Worm (Caenorhabditis elegans) whole organism, L1 larva: ENCODE results near the gene gmps-1.
A peak's percentile ranks its signal among the peaks of the same experiment; 100 is the strongest.

ENCODE experiments used
- aha-1 ChIP-seq: fragments of 150-350 bp; optimal IDR thresholded peaks from 2 replicates; lab custom pipeline; 2014; ENCODE audit warnings: missing biosample characterization, missing genetic modification characterization
- blmp-1 ChIP-seq: fragments of 150-350 bp; optimal IDR thresholded peaks from 2 replicates; lab custom pipeline; 2014; ENCODE audit warnings: missing biosample characterization, missing genetic modification characterization
- ceh-63 ChIP-seq: fragments of 200-800 bp; sonication (Bioruptor generic); optimal IDR thresholded peaks from 2 replicates; lab custom pipeline; 2018; ENCODE audit warnings: mild to moderate bottlenecking, missing genetic modification characterization, missing compliant biosample characterization
- ceh-82 ChIP-seq, 3 experiments: fragments of 150-350 bp in 1 of 3; sonication (generic microtip) in 2 of 3; optimal IDR thresholded peaks; 2 replicates each; lab custom pipeline; 2014 to 2017; ENCODE audit warnings: missing biosample characterization in 3 of 3, missing genetic modification characterization in 3 of 3
- ces-1 ChIP-seq: fragments of 150-350 bp; optimal IDR thresholded peaks from 2 replicates; lab custom pipeline; 2014; ENCODE audit warnings: missing biosample characterization, missing genetic modification reagents, missing genetic modification characterization
- dsc-1 ChIP-seq: sonication (generic microtip); optimal IDR thresholded peaks from 2 replicates; lab custom pipeline; 2016; ENCODE audit warnings: mild to moderate bottlenecking, missing genetic modification characterization, missing compliant biosample characterization
- efl-1 ChIP-seq, 4 experiments: fragments of 150-350 bp; optimal IDR thresholded peaks in 3 of 4; peaks in 1 of 4; 1 replicate in 1 of 4; 2 replicates in 3 of 4; lab custom pipeline; 2014; ENCODE audit warnings: missing biosample characterization in 2 of 4, missing genetic modification characterization in 2 of 4, missing genetic modification reagents in 2 of 4
- efl-3 ChIP-seq: fragments of 200-800 bp; sonication (Bioruptor generic); optimal IDR thresholded peaks from 2 replicates; lab custom pipeline; 2018; ENCODE audit warnings: mild to moderate bottlenecking, missing genetic modification characterization, missing compliant biosample characterization
- egl-27 ChIP-seq, 2 experiments: fragments of 150-350 bp in 1 of 2; sonication (generic microtip); optimal IDR thresholded peaks; 3 replicates each; lab custom pipeline; 2017 to 2018; ENCODE audit warnings: missing biosample characterization in 2 of 2, missing genetic modification characterization in 2 of 2, missing genetic modification reagents in 2 of 2
- elt-3 ChIP-seq, 6 experiments: fragments of 150-350 bp in 1 of 6; sonication (generic microtip); optimal IDR thresholded peaks; 2 replicates each; lab custom pipeline; 2017 to 2018; ENCODE audit warnings: missing biosample characterization in 6 of 6, missing genetic modification characterization in 6 of 6, inconsistent platforms in 1 of 6
- ets-5 ChIP-seq: fragments of 200-800 bp; sonication (Bioruptor generic); IDR thresholded peaks from 2 replicates; pipeline ENCODE4 v1.3.6; 2022; ENCODE audit warnings: missing genetic modification characterization, missing compliant biosample characterization
- fkh-10 ChIP-seq: sonication (generic microtip); optimal IDR thresholded peaks from 2 replicates; lab custom pipeline; 2017; ENCODE audit warnings: missing biosample characterization, missing genetic modification reagents, missing genetic modification characterization
- fkh-4 ChIP-seq: sonication (generic microtip); optimal IDR thresholded peaks from 2 replicates; lab custom pipeline; 2016; ENCODE audit warnings: missing compliant biosample characterization, missing genetic modification characterization, borderline replicate concordance
- fkh-8 ChIP-seq: sonication (generic microtip); optimal IDR thresholded peaks from 2 replicates; lab custom pipeline; 2016; ENCODE audit warnings: mild to moderate bottlenecking, missing genetic modification characterization, missing compliant biosample characterization
- fos-1 ChIP-seq: fragments of 150-350 bp; optimal IDR thresholded peaks from 2 replicates; lab custom pipeline; 2014; ENCODE audit warnings: missing biosample characterization, missing genetic modification characterization
- hlh-17 ChIP-seq: fragments of 200-800 bp; sonication (Bioruptor generic); optimal IDR thresholded peaks from 2 replicates; lab custom pipeline; 2018; ENCODE audit warnings: missing genetic modification characterization, mild to moderate bottlenecking, missing compliant biosample characterization, moderate library complexity, borderline replicate concordance
- isw-1 ChIP-seq: fragments of 200-800 bp; sonication (Bioruptor generic); IDR thresholded peaks from 2 replicates; pipeline ENCODE4 v1.3.6; 2022; ENCODE audit warnings: missing genetic modification characterization, missing compliant biosample characterization
- lin-15B ChIP-seq: fragments of 150-350 bp; sonication (generic microtip); optimal IDR thresholded peaks from 3 replicates; lab custom pipeline; 2014; ENCODE audit warnings: missing biosample characterization, missing genetic modification characterization
- lir-3 ChIP-seq: sonication (generic microtip); optimal IDR thresholded peaks from 2 replicates; lab custom pipeline; 2016; ENCODE audit warnings: mild to moderate bottlenecking, missing genetic modification characterization, moderate library complexity, missing compliant biosample characterization; ENCODE audit not compliant: poor library complexity
- lsy-2 ChIP-seq, 2 experiments: fragments of 150-350 bp; optimal IDR thresholded peaks; 2 replicates each; lab custom pipeline; 2014; ENCODE audit warnings: missing biosample characterization in 2 of 2, missing genetic modification characterization in 2 of 2
- mef-2 ChIP-seq: fragments of 150-350 bp; optimal IDR thresholded peaks from 2 replicates; lab custom pipeline; 2014; ENCODE audit warnings: missing biosample characterization, missing genetic modification characterization
- mep-1 ChIP-seq: fragments of 150-350 bp; optimal IDR thresholded peaks from 2 replicates; lab custom pipeline; 2014; ENCODE audit warnings: missing biosample characterization, missing genetic modification characterization
- nhr-12 ChIP-seq: sonication (generic microtip); optimal IDR thresholded peaks from 2 replicates; lab custom pipeline; 2017; ENCODE audit warnings: missing biosample characterization, missing genetic modification characterization
- nhr-19 ChIP-seq: fragments of 200-800 bp; sonication (Bioruptor generic); conservative IDR thresholded peaks from 2 replicates; pipeline ENCODE4 v1.3.6; 2022; ENCODE audit warnings: missing genetic modification characterization, missing compliant biosample characterization
- nhr-237 ChIP-seq: fragments of 150-350 bp; optimal IDR thresholded peaks from 2 replicates; lab custom pipeline; 2014; ENCODE audit warnings: missing biosample characterization, missing genetic modification characterization
- nhr-76 ChIP-seq: sonication (generic microtip); optimal IDR thresholded peaks from 2 replicates; lab custom pipeline; 2017; ENCODE audit warnings: missing biosample characterization, missing genetic modification characterization
- nhr-84 ChIP-seq: sonication (generic microtip); optimal IDR thresholded peaks from 2 replicates; lab custom pipeline; 2017; ENCODE audit warnings: missing biosample characterization, missing genetic modification characterization
- nhr-85 ChIP-seq: sonication (generic microtip); peaks from one replicate; lab custom pipeline; 2016; ENCODE audit warnings: missing genetic modification characterization, inconsistent platforms, missing compliant biosample characterization
- pax-3 ChIP-seq: fragments of 200-800 bp; sonication (Bioruptor generic); optimal IDR thresholded peaks from 2 replicates; lab custom pipeline; 2018; ENCODE audit warnings: mild to moderate bottlenecking, missing genetic modification characterization, moderate library complexity, missing compliant biosample characterization
- pqm-1 ChIP-seq: sonication (generic microtip); optimal IDR thresholded peaks from 3 replicates; lab custom pipeline; 2017; ENCODE audit warnings: missing biosample characterization, missing genetic modification characterization
- rnt-1 ChIP-seq: sonication (generic microtip); optimal IDR thresholded peaks from 2 replicates; lab custom pipeline; 2016; ENCODE audit warnings: mild to moderate bottlenecking, missing genetic modification characterization, moderate library complexity, missing compliant biosample characterization
- snu-23 ChIP-seq: sonication (generic microtip); optimal IDR thresholded peaks from 2 replicates; lab custom pipeline; 2016; ENCODE audit warnings: missing genetic modification characterization, missing compliant biosample characterization
- sox-4 ChIP-seq: sonication (generic microtip); optimal IDR thresholded peaks from 2 replicates; lab custom pipeline; 2016; ENCODE audit warnings: missing genetic modification characterization, missing compliant biosample characterization
- sup-37 ChIP-seq: fragments of 200-800 bp; sonication (Bioruptor generic); optimal IDR thresholded peaks from 2 replicates; lab custom pipeline; 2018; ENCODE audit warnings: mild to moderate bottlenecking, missing genetic modification characterization, missing compliant biosample characterization
- tbx-2 ChIP-seq: sonication (generic microtip); optimal IDR thresholded peaks from 2 replicates; lab custom pipeline; 2016; ENCODE audit warnings: missing genetic modification characterization, missing compliant biosample characterization
- unc-30 ChIP-seq: sonication (generic microtip); optimal IDR thresholded peaks from 2 replicates; lab custom pipeline; 2017; ENCODE audit warnings: missing biosample characterization, missing genetic modification characterization
- xbp-1 ChIP-seq: sonication (generic microtip); optimal IDR thresholded peaks from 2 replicates; lab custom pipeline; 2016; ENCODE audit warnings: missing genetic modification characterization, missing compliant biosample characterization
- zip-4 ChIP-seq: fragments of 200-800 bp; sonication (Bioruptor generic); optimal IDR thresholded peaks from 2 replicates; lab custom pipeline; 2018; ENCODE audit warnings: mild to moderate bottlenecking, missing genetic modification characterization, moderate library complexity, missing compliant biosample characterization
- ztf-11 ChIP-seq, 2 experiments: sonication (generic microtip); optimal IDR thresholded peaks; 2 replicates each; lab custom pipeline; 2016 to 2017; ENCODE audit warnings: missing genetic modification characterization in 2 of 2, missing biosample characterization in 1 of 2, missing compliant biosample characterization in 1 of 2
- ztf-4 ChIP-seq: fragments of 150-350 bp; optimal IDR thresholded peaks from 2 replicates; lab custom pipeline; 2014; ENCODE audit warnings: missing biosample characterization, missing genetic modification characterization

Gene gmps-1

DNA sequence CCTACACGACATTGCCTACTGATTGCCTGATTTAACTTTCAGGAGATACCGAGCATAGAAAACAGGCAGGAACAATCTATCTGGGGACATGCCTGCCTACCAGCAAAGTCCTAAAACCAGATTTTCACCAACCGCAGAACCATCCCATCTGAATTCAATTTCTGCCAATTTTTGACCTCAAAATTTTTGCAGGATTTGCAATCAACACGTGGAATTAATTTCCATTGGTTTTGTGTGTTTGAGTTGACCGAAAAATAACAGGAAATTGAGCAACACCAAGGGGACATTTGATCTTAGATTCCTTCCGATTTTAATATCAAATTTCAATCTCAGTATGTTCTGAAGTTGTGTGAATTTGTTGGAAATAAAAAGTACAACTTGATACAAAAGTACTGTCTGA lies 30.5 kb upstream of the gmps-1 start:
- TF ChIP-seq fkh-4 (tag; lab: Kevin White, UChicago) (peak; percentile 63), dsc-1 (tag; lab: Kevin White, UChicago) (peak; percentile 93), unc-30 (tag; lab: Kevin White, UChicago) (no peak)

DNA sequence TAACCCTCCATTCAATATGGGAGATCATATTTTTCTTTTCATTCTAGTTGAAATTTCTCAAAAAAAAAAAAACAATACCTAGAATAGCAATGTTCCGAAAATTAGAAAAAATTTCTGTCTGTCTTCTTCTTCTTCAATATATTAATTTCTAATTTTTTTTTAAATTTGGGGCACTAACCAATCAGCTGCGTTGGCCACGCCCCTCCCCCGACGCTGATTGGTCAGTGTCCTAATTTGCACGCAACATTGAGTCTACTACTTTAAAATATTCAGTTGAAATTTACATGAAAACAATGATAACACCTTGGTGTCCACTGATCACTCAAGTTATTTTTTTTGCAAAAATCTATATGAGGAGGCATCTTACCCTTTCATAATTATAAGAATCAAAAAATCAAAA lies 27.4 kb upstream of the gmps-1 start:
- no peak for TF ChIP-seq ztf-11 (tag; optimal IDR thresholded peaks at IDR 0.05; lab: Kevin White, UChicago)
- TF ChIP-seq fos-1, result no peak
- TF ChIP-seq unc-30 (tag; lab: Kevin White, UChicago), result no peak
- no peak for TF ChIP-seq sup-37 (GFP tag; lab: Kevin White, UChicago)
- no peak for TF ChIP-seq nhr-76 (tag; lab: Kevin White, UChicago)
- no peak for TF ChIP-seq ets-5 (GFP tag; lab: Robert Waterston, UW)
- TF ChIP-seq ces-1 (GFP tag; lab: Kevin White, UChicago), result no peak
- TF ChIP-seq lin-15B (tag; lab: Kevin White, UChicago), result no peak
- TF ChIP-seq fkh-8, result no peak
- TF ChIP-seq blmp-1, result no peak
- no peak for TF ChIP-seq ztf-4
- TF ChIP-seq sox-4, result no peak
- TF ChIP-seq rnt-1 (tag; lab: Kevin White, UChicago), result no peak
- no peak for TF ChIP-seq efl-1 (optimal IDR thresholded peaks at IDR 0.05; lab: Kevin White, UChicago)
- no peak for TF ChIP-seq efl-1 (GFP tag; optimal IDR thresholded peaks at IDR 0.05 in 1 of 2; lab: Kevin White, UChicago)
- no peak for TF ChIP-seq tbx-2
- no peak for TF ChIP-seq nhr-85
- no peak for TF ChIP-seq zip-4 (GFP tag; lab: Kevin White, UChicago)
- no peak for TF ChIP-seq xbp-1 (tag; lab: Kevin White, UChicago)
- TF ChIP-seq pqm-1 (tag; lab: Kevin White, UChicago), result no peak

DNA sequence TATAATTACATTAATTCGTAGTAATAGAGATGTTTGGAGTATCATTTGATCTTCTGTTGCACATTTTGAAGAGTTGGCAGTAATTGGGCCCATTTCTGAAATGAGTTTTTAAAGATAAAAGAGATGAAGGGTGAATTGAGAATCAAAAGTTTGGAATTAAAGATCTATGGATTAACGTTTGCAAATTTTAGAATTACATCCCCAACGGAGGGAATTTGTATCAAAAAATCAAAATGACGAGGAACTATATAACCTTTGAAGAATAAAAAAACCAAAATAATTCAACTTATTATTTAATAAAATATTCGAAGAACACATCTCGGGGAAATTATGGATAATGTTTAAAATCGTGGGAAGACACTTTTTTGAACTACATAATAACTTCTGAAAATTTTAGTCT lies 26.5 kb upstream of the gmps-1 start, which contains the start of gene sra-10:
Gene sra-10 (minus strand): TSS at position 101 of the 400 bp plus-strand sequence.
- TF ChIP-seq egl-27 (tag; optimal IDR thresholded peaks at IDR 0.05; lab: Kevin White, UChicago) (no peak), aha-1 (tag; lab: Kevin White, UChicago) (no peak), nhr-76 (tag; lab: Kevin White, UChicago) (no peak), lir-3 (tag; lab: Kevin White, UChicago) (no peak), fkh-10 (GFP tag; lab: Kevin White, UChicago) (no peak), xbp-1 (tag; lab: Kevin White, UChicago) (no peak), elt-3 (tag; optimal IDR thresholded peaks at IDR 0.05; lab: Kevin White, UChicago) (no peak), blmp-1 (no peak), fkh-8 (no peak), mef-2 (tag; lab: Kevin White, UChicago) (no peak), sox-4 (no peak), nhr-237 (no peak), efl-3 (GFP tag; lab: Kevin White, UChicago) (no peak), mep-1 (no peak), pax-3 (tag; lab: Kevin White, UChicago) (no peak), nhr-84 (no peak), isw-1 (GFP tag; lab: Robert Waterston, UW) (no peak)

DNA sequence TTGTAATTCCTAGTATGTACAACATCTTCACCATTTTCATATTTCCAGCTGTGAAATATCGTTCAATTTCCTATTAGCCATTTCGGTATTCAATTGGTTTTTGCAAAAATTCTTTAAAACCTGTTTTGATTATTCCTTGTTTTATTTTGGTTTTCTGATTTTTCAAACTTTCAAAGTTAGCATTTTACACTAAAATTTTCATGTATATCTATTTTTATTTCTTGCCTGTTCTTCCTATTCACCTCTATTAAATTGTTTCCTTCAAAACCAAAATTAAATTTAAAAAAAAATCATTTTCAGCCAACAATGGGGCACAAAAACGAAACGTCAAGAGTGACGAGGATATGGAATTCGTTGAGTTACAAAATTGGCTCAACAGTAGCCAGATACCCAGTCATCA lies 20.5 kb upstream of the gmps-1 start, which contains the start of gene ptr-8:
Gene ptr-8 (plus strand): TSS at position 301 of the 400 bp plus-strand sequence.
- TF ChIP-seq sup-37 (GFP tag; lab: Kevin White, UChicago) (no peak), blmp-1 (no peak), ceh-63 (GFP tag; lab: Kevin White, UChicago) (no peak), isw-1 (GFP tag; lab: Robert Waterston, UW) (no peak), ceh-82 (tag; optimal IDR thresholded peaks at IDR 0.05; lab: Kevin White, UChicago) (no peak), dsc-1 (tag; lab: Kevin White, UChicago) (no peak), pqm-1 (tag; lab: Kevin White, UChicago) (no peak), lsy-2 (tag; optimal IDR thresholded peaks at IDR 0.05; lab: Kevin White, UChicago) (no peak), mep-1 (no peak), nhr-19 (GFP tag; lab: Robert Waterston, UW) (no peak), snu-23 (GFP tag; lab: Kevin White, UChicago) (no peak), zip-4 (GFP tag; lab: Kevin White, UChicago) (no peak), nhr-85 (peak; percentile 33), nhr-12 (tag; lab: Kevin White, UChicago) (no peak), hlh-17 (GFP tag; lab: Kevin White, UChicago) (no peak), efl-1 (optimal IDR thresholded peaks at IDR 0.05; lab: Kevin White, UChicago) (no peak), efl-1 (GFP tag; optimal IDR thresholded peaks at IDR 0.05 in 1 of 2; lab: Kevin White, UChicago) (peak in 1 of 2 experiments; percentile 72)
